Worm (Caenorhabditis elegans) whole organism, dauer: Measurements from ENCODE around the gene spe-29.
"Not testable (repeated sequence)": the region's sequence is repeated elsewhere in the genome, so short reads cannot be mapped to it uniquely, and the experiment has no call there.

Source experiments
- unc-62 ChIP-seq: sonication (generic microtip); optimal IDR thresholded peaks from 2 replicates; lab custom pipeline; 2017; ENCODE audit warnings: missing biosample characterization, missing genetic modification reagents, missing genetic modification characterization

Gene spe-29

ce11 chrIV:9933580-9933979, at the start of gene spe-29:
TSS of gene spe-29 (plus strand) at chrIV:9933880.
- TF ChIP-seq unc-62, result no peak

ce11 chrIV:9884257-9884656, 49.4 kb upstream of the spe-29 start, which contains the start of the genes prp-18 and mccc-1:
TSS of gene prp-18 (minus strand) at chrIV:9884383.
TSS of gene mccc-1 (plus strand) at chrIV:9884570.
- no peak for TF ChIP-seq unc-62

ce11 chrIV:9889857-9890256, 43.8 kb upstream of the spe-29 start, which contains the start of gene ttbk-3:
TSS of gene ttbk-3 (minus strand) at chrIV:9889957.
- no peak for TF ChIP-seq unc-62

- no peak for TF ChIP-seq unc-62
Observed at ce11 chrIV:9891938-9892337, 41.7 kb upstream of the spe-29 start, which contains the start of gene F32B6.4. TSS of gene F32B6.4 (minus strand) at chrIV:9892038.

ce11 chrIV:9893649-9894048, 40.0 kb upstream of the spe-29 start, which contains the start of gene sss-1:
TSS of gene sss-1 (minus strand) at chrIV:9893749.
- not testable (repeated sequence) for TF ChIP-seq unc-62

ce11 chrIV:9894331-9894730, 39.3 kb upstream of the spe-29 start, which contains the start of gene msp-77:
TSS of gene msp-77 (plus strand) at chrIV:9894631.
- not testable (repeated sequence) for TF ChIP-seq unc-62

ce11 chrIV:9895088-9895487, 38.6 kb upstream of the spe-29 start, which contains the start of gene ssp-32:
TSS of gene ssp-32 (plus strand) at chrIV:9895388.
- TF ChIP-seq unc-62, result no peak

- no peak for TF ChIP-seq unc-62
Observed at ce11 chrIV:9898712-9899111, 35.0 kb upstream of the spe-29 start, which contains the start of gene tbc-3. TSS of gene tbc-3 (plus strand) at chrIV:9899012.

ce11 chrIV:9899227-9899626, 34.5 kb upstream of the spe-29 start:
- TF ChIP-seq unc-62, result no peak

- no peak for TF ChIP-seq unc-62
Observed at ce11 chrIV:9903608-9904007, 30.1 kb upstream of the spe-29 start, which contains the start of gene best-13. TSS of gene best-13 (plus strand) at chrIV:9903908.

- TF ChIP-seq unc-62, result no peak
Observed at ce11 chrIV:9913064-9913463, 20.6 kb upstream of the spe-29 start.

- TF ChIP-seq unc-62, result no peak
Observed at ce11 chrIV:9915128-9915527, 18.6 kb upstream of the spe-29 start.

ce11 chrIV:9916224-9916623, 17.5 kb upstream of the spe-29 start, which contains the start of gene bed-3:
TSS of gene bed-3 (plus strand) at chrIV:9916524.
- TF ChIP-seq unc-62, result no peak

- TF ChIP-seq unc-62, result no peak
Observed at ce11 chrIV:9918021-9918420, 15.7 kb upstream of the spe-29 start.

- no peak for TF ChIP-seq unc-62
Observed at ce11 chrIV:9920426-9920825, 13.3 kb upstream of the spe-29 start.

ce11 chrIV:9924419-9924818, 9.3 kb upstream of the spe-29 start:
- TF ChIP-seq unc-62, result no peak

ce11 chrIV:9928180-9928896, 5.3 kb upstream of the spe-29 start, which contains the start of gene dur-1:
TSS of gene dur-1 (minus strand) at chrIV:9928230.
- TF ChIP-seq unc-62, result no peak

- TF ChIP-seq unc-62, result no peak
Observed at ce11 chrIV:9932055-9932454, 1.6 kb upstream of the spe-29 start, which contains the start of the genes trmt-10A and F25H8.2. TSS of gene trmt-10A (minus strand) at chrIV:9932213. TSS of gene F25H8.2 (plus strand) at chrIV:9932235.
